Worm (Caenorhabditis elegans) whole organism, mixed stage, embryonic: ENCODE measurements around the gene F26A1.3.

ENCODE experiments used
- bed-3 ChIP-seq: fragments of 200-800 bp; sonication (Bioruptor generic); optimal IDR thresholded peaks from 3 replicates; lab custom pipeline; 2018; ENCODE audit warnings: mild to moderate bottlenecking, missing genetic modification characterization, moderate library complexity, missing compliant biosample characterization
- ces-1 ChIP-seq: fragments of 150-350 bp; optimal IDR thresholded peaks from 2 replicates; lab custom pipeline; 2014; ENCODE audit warnings: missing biosample characterization, missing genetic modification reagents, missing genetic modification characterization
- elt-1 ChIP-seq: sonication (generic microtip); optimal IDR thresholded peaks from 2 replicates; lab custom pipeline; 2017; ENCODE audit warnings: missing genetic modification characterization, mild to moderate bottlenecking, missing compliant biosample characterization, antibody characterized with exemption, moderate library complexity, borderline replicate concordance; ENCODE audit not compliant: insufficient read depth
- ham-2 ChIP-seq: fragments of 200-800 bp; sonication (Bioruptor generic); optimal IDR thresholded peaks from 2 replicates; lab custom pipeline; 2018; ENCODE audit warnings: mild to moderate bottlenecking, missing genetic modification characterization, missing compliant biosample characterization
- lsy-2 ChIP-seq: fragments of 150-350 bp; optimal IDR thresholded peaks from 2 replicates; lab custom pipeline; 2014; ENCODE audit warnings: missing biosample characterization, missing genetic modification characterization
- mls-2 ChIP-seq: sonication (generic microtip); optimal IDR thresholded peaks from 2 replicates; lab custom pipeline; 2016; ENCODE audit warnings: mild to moderate bottlenecking, missing genetic modification characterization, moderate library complexity, missing compliant biosample characterization
- nhr-12 ChIP-seq: fragments of 150-350 bp; optimal IDR thresholded peaks from 2 replicates; lab custom pipeline; 2014; ENCODE audit warnings: missing biosample characterization, missing genetic modification characterization
- pha-4 ChIP-seq: fragments of 150-350 bp; optimal IDR thresholded peaks from 2 replicates; lab custom pipeline; 2018; ENCODE audit warnings: missing biosample characterization, missing genetic modification reagents, missing genetic modification characterization
- snpc-4 ChIP-seq: fragments of 150-350 bp; optimal IDR thresholded peaks from 2 replicates; lab custom pipeline; 2014; ENCODE audit warnings: missing biosample characterization, missing genetic modification characterization
- tbx-8 ChIP-seq: fragments of 200-800 bp; sonication (Bioruptor generic); optimal IDR thresholded peaks from 2 replicates; lab custom pipeline; 2018; ENCODE audit warnings: mild to moderate bottlenecking, missing genetic modification characterization, moderate library complexity, missing compliant biosample characterization
- unc-120 ChIP-seq: sonication (generic microtip); optimal IDR thresholded peaks from 2 replicates; lab custom pipeline; 2017; ENCODE audit warnings: missing genetic modification characterization, missing compliant biosample characterization; ENCODE audit not compliant: poor library complexity, severe bottlenecking
- unc-62 ChIP-seq: fragments of 150-350 bp; optimal IDR thresholded peaks from 2 replicates; lab custom pipeline; 2014; ENCODE audit warnings: missing biosample characterization, missing genetic modification reagents, missing genetic modification characterization
- ztf-11 ChIP-seq: fragments of 150-350 bp; optimal IDR thresholded peaks from 2 replicates; lab custom pipeline; 2014; ENCODE audit warnings: missing biosample characterization, missing genetic modification characterization

- TF ChIP-seq ces-1 (GFP tag; lab: Kevin White, UChicago) (no peak), ham-2 (GFP tag; lab: Kevin White, UChicago) (no peak), mls-2 (tag; lab: Kevin White, UChicago) (no peak), lsy-2 (tag; lab: Kevin White, UChicago) (peak; percentile 87), elt-1 (tag; lab: Kevin White, UChicago) (no peak), unc-120 (tag; lab: Kevin White, UChicago) (no peak), nhr-12 (no peak), unc-62 (GFP tag; lab: Kevin White, UChicago) (no peak), ztf-11 (tag; lab: Kevin White, UChicago) (no peak), tbx-8 (no peak), bed-3 (no peak), pha-4 (no peak), snpc-4 (tag; lab: Kevin White, UChicago) (no peak)
These were observed 18.6 kb upstream of the F26A1.3 start for ce11 chrIII:4808089-4808488.
